Fruit fly (Drosophila melanogaster): ENCODE measurements around the gene CG9368.

dm6 chr3L:19630701-19631100 lies 29.3 kb downstream of the CG9368 start:
- TF ChIP-seq Sin3A (optimal IDR thresholded peaks at IDR 0.05) (no peak), h (optimal IDR thresholded peaks at IDR 0.05) (no peak), psq (optimal IDR thresholded peaks at IDR 0.05) (no peak)

Measured in Kc167 (cell line).